Fruit fly (Drosophila melanogaster) Kc167 (cell line): Measurements from ENCODE around the gene CG7342.

Experiments
- Sin3A ChIP-seq: fragments of >200 bp; optimal IDR thresholded peaks from 2 replicates; lab custom pipeline; 2018; ENCODE audit warnings: missing external identifiers
- h ChIP-seq: fragments of >200 bp; optimal IDR thresholded peaks from 3 replicates; lab custom pipeline; 2018; ENCODE audit warnings: missing external identifiers

DNA sequence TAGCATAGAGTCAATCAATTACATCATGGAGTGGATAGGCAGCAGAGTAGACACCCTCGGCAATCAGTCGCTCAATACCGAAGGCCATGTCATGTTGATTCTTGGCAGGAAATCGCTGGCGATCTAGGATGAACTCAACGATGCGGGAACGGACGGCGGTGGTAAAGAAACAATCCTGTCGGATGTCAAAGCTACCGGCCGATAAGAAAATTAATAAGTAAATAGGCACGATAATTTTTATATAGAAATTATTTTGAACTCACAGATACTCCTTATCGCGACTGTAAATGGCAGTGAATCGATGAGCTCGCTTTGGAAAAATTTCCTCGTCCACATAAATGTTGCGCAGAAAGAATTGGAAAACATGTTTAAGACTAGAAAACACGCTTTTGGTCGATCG is 34.8 kb downstream of the CG7342 start:
- no peak for TF ChIP-seq h
- no peak for TF ChIP-seq Sin3A (lab: Kevin White, UChicago)
